Worm (Caenorhabditis elegans) whole organism, midembryonic: ENCODE measurements around the gene aly-1.

ENCODE experiments used
- flt-1 ChIP-seq: fragments of 200-800 bp; sonication (Bioruptor generic); IDR thresholded peaks from 2 replicates; pipeline ENCODE4 v1.3.6; 2022; ENCODE audit warnings: missing genetic modification characterization, missing compliant biosample characterization
- klf-2 ChIP-seq: fragments of 200-800 bp; sonication (Bioruptor generic); conservative IDR thresholded peaks from 2 replicates; pipeline ENCODE4 v1.3.6; 2022; ENCODE audit warnings: missing genetic modification reagents, missing genetic modification characterization, missing compliant biosample characterization
- ztf-23 ChIP-seq: fragments of 200-800 bp; sonication (Bioruptor generic); IDR thresholded peaks from 2 replicates; pipeline ENCODE4 v1.3.6; 2022; ENCODE audit warnings: missing genetic modification reagents, missing genetic modification characterization, missing compliant biosample characterization
- ztf-29 ChIP-seq: fragments of 200-800 bp; sonication (Bioruptor generic); IDR thresholded peaks from 2 replicates; pipeline ENCODE4 v1.3.6; 2022; ENCODE audit warnings: missing genetic modification reagents, missing genetic modification characterization, missing compliant biosample characterization

ce11 chrIV:9121545-9121944 is 12.8 kb downstream of the aly-1 start:
- TF ChIP-seq klf-2 (GFP tag; lab: Robert Waterston, UW) (no peak), flt-1 (GFP tag; lab: Robert Waterston, UW) (no peak), ztf-29 (GFP tag; lab: Robert Waterston, UW) (no peak), ztf-23 (GFP tag; lab: Robert Waterston, UW) (no peak)
